Worm (Caenorhabditis elegans): ENCODE measurements around the gene acs-2.

Gene acs-2

DNA sequence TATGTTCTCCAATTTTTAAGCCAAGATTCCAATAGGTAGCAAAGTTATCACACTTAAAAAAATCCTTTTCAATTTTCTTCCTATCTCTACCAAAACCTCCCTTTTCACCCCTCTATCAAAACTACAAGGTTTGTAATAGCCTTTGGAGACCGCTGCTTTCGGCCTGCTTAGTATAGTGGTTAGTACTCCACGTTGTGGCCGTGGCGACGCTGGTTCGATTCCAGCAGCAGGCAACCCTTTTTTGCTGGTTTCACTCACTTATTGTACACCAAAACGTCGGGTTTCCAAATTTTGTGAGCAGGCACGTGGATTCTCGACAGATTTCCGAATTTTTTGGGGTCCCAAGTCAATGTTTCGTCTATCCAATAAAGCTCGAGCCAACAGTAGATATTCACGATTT lies 13.3 kb upstream of the acs-2 start:
- peak; percentile 48 for TF ChIP-seq elt-2 (tag; optimal IDR thresholded peaks at IDR 0.05)
- peak; percentile 23 for TF ChIP-seq syd-9 (tag; optimal IDR thresholded peaks at IDR 0.05)
- TF ChIP-seq ceh-30 (tag; optimal IDR thresholded peaks at IDR 0.05) = no peak
- peak; percentile 15 for TF ChIP-seq lin-11 (tag; optimal IDR thresholded peaks at IDR 0.05)
- TF ChIP-seq zip-5 (tag; optimal IDR thresholded peaks at IDR 0.05) = no peak
- TF ChIP-seq tbx-7 (tag; optimal IDR thresholded peaks at IDR 0.05) = no peak
- TF ChIP-seq ceh-34 (tag; optimal IDR thresholded peaks at IDR 0.05) = no peak
- peak; percentile 1 for TF ChIP-seq dve-1 (tag; optimal IDR thresholded peaks at IDR 0.05)
- peak; percentile 35 for TF ChIP-seq C38D4.7 (GFP tag; optimal IDR thresholded peaks at IDR 0.05)
- TF ChIP-seq hlh-15 (tag; optimal IDR thresholded peaks at IDR 0.05) = peak; percentile 15
- TF ChIP-seq C08G9.2 (tag; optimal IDR thresholded peaks at IDR 0.05) = peak; percentile 25
- TF ChIP-seq pat-9 (tag; optimal IDR thresholded peaks at IDR 0.05) = peak; percentile 27
- peak; percentile 44 for TF ChIP-seq sox-4 (tag; optimal IDR thresholded peaks at IDR 0.05)
- TF ChIP-seq K02D7.2 (tag; optimal IDR thresholded peaks at IDR 0.05) = peak; percentile 38
- TF ChIP-seq rnt-1 (tag; optimal IDR thresholded peaks at IDR 0.05) = peak; percentile 13
- peak; percentile 23 for TF ChIP-seq ttx-3 (tag; optimal IDR thresholded peaks at IDR 0.05)
- peak; percentile 71 for TF ChIP-seq che-1 (tag; optimal IDR thresholded peaks at IDR 0.05)
- TF ChIP-seq odd-2 (tag; optimal IDR thresholded peaks at IDR 0.05) = no peak
- TF ChIP-seq ceh-45 (GFP tag; IDR thresholded peaks at IDR 0.05) = 0 out of 2 replicates have a peak, but pooled peaks have one; percentile 41
- TF ChIP-seq gmeb-2 (tag; optimal IDR thresholded peaks at IDR 0.05) = peak; percentile 46
- no peak for TF ChIP-seq madf-2 (tag; optimal IDR thresholded peaks at IDR 0.05)
- no peak for TF ChIP-seq pha-4 (tag; optimal IDR thresholded peaks at IDR 0.05)
- no peak for TF ChIP-seq ceh-9 (tag; optimal IDR thresholded peaks at IDR 0.05)
- TF ChIP-seq unc-42 (tag; optimal IDR thresholded peaks at IDR 0.05) = no peak
- TF ChIP-seq ceh-19 (GFP tag; optimal IDR thresholded peaks at IDR 0.05) = peak; percentile 25
- no peak for TF ChIP-seq pax-1 (tag; optimal IDR thresholded peaks at IDR 0.05)
- TF ChIP-seq ceh-6 (GFP tag; optimal IDR thresholded peaks at IDR 0.05) = peak; percentile 12
- TF ChIP-seq elt-4 (tag; optimal IDR thresholded peaks at IDR 0.05) = no peak
- TF ChIP-seq ceh-31 (tag; optimal IDR thresholded peaks at IDR 0.05) = no peak
- TF ChIP-seq ceh-18 (tag; optimal IDR thresholded peaks at IDR 0.05) = no peak
- TF ChIP-seq Y22D7AL.16 (tag; optimal IDR thresholded peaks at IDR 0.05) = peak; percentile 22
- TF ChIP-seq npax-4 (tag; optimal IDR thresholded peaks at IDR 0.05) = peak; percentile 6
- peak; percentile 71 for TF ChIP-seq hlh-6 (tag; optimal IDR thresholded peaks at IDR 0.05)
- TF ChIP-seq dmd-4 (tag; optimal IDR thresholded peaks at IDR 0.05; ENCODE audit: borderline replicate concordance) = no peak
- peak; percentile 43 for TF ChIP-seq nhr-232 (tag; optimal IDR thresholded peaks at IDR 0.05)
- TF ChIP-seq lim-6 (tag; optimal IDR thresholded peaks at IDR 0.05) = no peak

DNA sequence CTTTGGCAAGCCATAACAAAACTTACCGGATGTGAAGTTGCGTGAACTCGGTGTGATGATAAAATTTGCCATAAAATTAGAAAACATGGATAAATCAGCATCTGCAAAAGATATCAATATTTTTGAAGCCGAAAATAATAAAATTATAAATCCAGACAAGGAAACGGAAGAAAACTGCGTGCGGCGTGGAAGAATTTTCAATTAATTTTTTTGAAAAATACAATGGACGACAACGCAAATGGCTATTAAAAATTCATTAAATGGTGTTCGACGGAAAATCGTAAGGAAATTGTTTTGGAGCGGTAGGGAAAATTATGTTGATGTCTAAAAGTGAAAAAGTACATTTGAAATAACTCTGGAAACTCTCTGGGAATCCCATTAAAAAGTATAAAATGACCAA lies 8.1 kb upstream of the acs-2 start, which contains the start of gene acr-18:
TSS of gene acr-18 (minus strand) at position 101 of the 400 bp plus-strand sequence.
- TF ChIP-seq lim-6 (tag; optimal IDR thresholded peaks at IDR 0.05) = no peak
- no peak for TF ChIP-seq zip-5 (tag; optimal IDR thresholded peaks at IDR 0.05)
- no peak for TF ChIP-seq pag-3 (tag; optimal IDR thresholded peaks at IDR 0.05; ENCODE audit: borderline replicate concordance)
- no peak for TF ChIP-seq dmd-4 (tag; optimal IDR thresholded peaks at IDR 0.05; ENCODE audit: borderline replicate concordance)
- TF ChIP-seq elt-2 (tag; optimal IDR thresholded peaks at IDR 0.05) = no peak
- TF ChIP-seq pha-2 (tag; optimal IDR thresholded peaks at IDR 0.05) = no peak
- TF ChIP-seq ceh-9 (tag; optimal IDR thresholded peaks at IDR 0.05) = no peak
- no peak for TF ChIP-seq syd-9 (tag; optimal IDR thresholded peaks at IDR 0.05)

DNA sequence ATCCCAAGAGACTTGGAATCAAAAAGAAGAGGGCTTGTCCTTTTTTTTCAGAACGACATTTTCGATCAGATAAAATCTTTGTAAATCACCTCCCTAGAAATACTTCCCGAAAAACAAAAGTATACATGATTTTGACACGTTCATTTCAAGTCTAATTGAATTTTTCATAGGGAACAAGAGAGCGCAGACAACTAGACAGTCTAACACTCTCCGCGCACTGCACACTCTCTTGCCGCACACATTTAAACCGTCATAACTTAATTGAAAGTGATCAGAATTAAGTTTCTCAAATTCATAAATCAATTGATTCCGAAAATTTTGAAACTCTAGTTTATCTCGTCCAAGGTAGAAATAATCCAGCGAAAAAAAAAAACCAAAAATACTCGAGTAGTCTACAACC lies 7.5 kb upstream of the acs-2 start:
- TF ChIP-seq pax-1 (tag; optimal IDR thresholded peaks at IDR 0.05) = no peak

DNA sequence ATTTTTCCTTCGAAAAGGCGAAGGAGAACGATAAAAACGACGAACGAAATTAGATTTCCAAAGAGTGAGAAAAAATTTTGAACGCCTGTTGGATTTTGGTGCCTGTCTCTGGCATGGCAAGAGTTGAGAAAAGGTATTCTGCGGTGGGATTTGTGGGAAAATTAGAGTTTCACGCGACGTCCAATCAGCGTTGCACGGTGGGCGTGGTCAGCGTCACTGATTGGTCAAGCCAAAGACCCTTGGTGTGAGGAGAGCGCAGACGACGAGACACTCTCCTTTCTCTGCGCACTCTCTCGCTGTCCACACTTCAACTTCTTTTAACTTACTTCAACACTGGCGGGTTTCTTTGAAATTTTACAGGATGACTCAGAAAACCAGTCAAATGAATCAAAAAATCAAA lies 4.7 kb upstream of the acs-2 start:
- TF ChIP-seq sox-4 (tag; optimal IDR thresholded peaks at IDR 0.05) (no peak), ref-2 (tag; optimal IDR thresholded peaks at IDR 0.05) (no peak), nfya-1 (tag; optimal IDR thresholded peaks at IDR 0.05) (peak; percentile 62)

Measured in whole organism, late embryonic.